Fruit fly (Drosophila melanogaster): ENCODE results near the gene BG642312.

BG642312 gene

dm6 chr3L:6188995-6189927, 43.9 kb downstream of the BG642312 start, which contains the start of the genes D19A and CG7386 (continued):
- TF ChIP-seq gsb-n (tag; optimal IDR thresholded peaks at IDR 0.05) (peak; percentile 51), CG8765 (GFP tag; IDR thresholded peaks at IDR 0.05) (no peak), tll (GFP tag; optimal IDR thresholded peaks at IDR 0.05) (no peak), CG16779 (GFP tag; IDR thresholded peaks at IDR 0.05) (0 out of 2 replicates have a peak, but pooled peaks have one; percentile 20), CG1602 (GFP tag; optimal IDR thresholded peaks at IDR 0.05) (no peak), CG3281 (GFP tag; optimal IDR thresholded peaks at IDR 0.05) (peak; percentile 38), CG1529 (GFP tag; optimal IDR thresholded peaks at IDR 0.05) (no peak), CG14965 (GFP tag; optimal IDR thresholded peaks at IDR 0.05; ENCODE audit: borderline replicate concordance) (no peak), CG1832 (GFP tag; optimal IDR thresholded peaks at IDR 0.05) (no peak)

- TF ChIP-seq CG13424 (tag; optimal IDR thresholded peaks at IDR 0.05) (peak; percentile 87), Dek (tag; optimal IDR thresholded peaks at IDR 0.05) (peak; percentile 90), bab2 (GFP tag; optimal IDR thresholded peaks at IDR 0.05) (peak; percentile 91), nmo (GFP tag; optimal IDR thresholded peaks at IDR 0.05) (peak; percentile 78), pb (GFP tag; optimal IDR thresholded peaks at IDR 0.05) (peak; percentile 80), CG1647 (GFP tag; optimal IDR thresholded peaks at IDR 0.05) (peak; percentile 83), slou (GFP tag; optimal IDR thresholded peaks at IDR 0.05) (peak; percentile 59), mld (GFP tag; IDR thresholded peaks at IDR 0.05; ENCODE audit: partially characterized antibody) (no peak), insv (GFP tag; optimal IDR thresholded peaks at IDR 0.05) (peak in 1 of 2 experiments; percentile 69), hbn (GFP tag; IDR thresholded peaks at IDR 0.05; ENCODE audit: partially characterized antibody) (peak; percentile 45; the same call in 1 of the 2 replicates), CG8281 (tag; optimal IDR thresholded peaks at IDR 0.05) (peak; percentile 61), Abd-B (GFP tag; optimal IDR thresholded peaks at IDR 0.05) (peak; percentile 65), CG12104 (GFP tag; optimal IDR thresholded peaks at IDR 0.05) (peak; percentile 74), p53 (GFP tag; optimal IDR thresholded peaks at IDR 0.05) (peak; percentile 81), sens-2 (GFP tag; IDR thresholded peaks at IDR 0.05) (peak; percentile 64), bcd (GFP tag; optimal IDR thresholded peaks at IDR 0.05) (peak; percentile 89), Dip2 (GFP tag; IDR thresholded peaks at IDR 0.05) (no peak), CG10274 (GFP tag; optimal IDR thresholded peaks at IDR 0.05) (peak; percentile 80), tgo (GFP tag; IDR thresholded peaks at IDR 0.05) (peak; percentile 92), CG2889 (GFP tag; IDR thresholded peaks at IDR 0.05) (peak; percentile 88), CG31441 (GFP tag; IDR thresholded peaks at IDR 0.05) (peak; percentile 79), CG1529 (GFP tag; optimal IDR thresholded peaks at IDR 0.05) (peak; percentile 72), CG14710 (tag; optimal IDR thresholded peaks at IDR 0.05) (peak; percentile 74), ssp (GFP tag; IDR thresholded peaks at IDR 0.05) (peak; percentile 60), CG7928 (GFP tag; optimal IDR thresholded peaks at IDR 0.05) (peak; percentile 61), CG16815 (GFP tag; optimal IDR thresholded peaks at IDR 0.05) (peak; percentile 74), luna (GFP tag; optimal IDR thresholded peaks at IDR 0.05) (peak; percentile 11), Sox102F (GFP tag; optimal IDR thresholded peaks at IDR 0.05) (peak; percentile 89), CG1602 (GFP tag; optimal IDR thresholded peaks at IDR 0.05) (peak; percentile 88), CG9215 (GFP tag; IDR thresholded peaks at IDR 0.05) (peak; percentile 81), tup (GFP tag; optimal IDR thresholded peaks at IDR 0.05) (peak; percentile 84), CG8388 (GFP tag; optimal IDR thresholded peaks at IDR 0.05) (peak; percentile 79), CG8944 (GFP tag; optimal IDR thresholded peaks at IDR 0.05) (peak; percentile 88), seq (GFP tag; IDR thresholded peaks at IDR 0.05) (peak; percentile 78), CG12219 (GFP tag; optimal IDR thresholded peaks at IDR 0.05) (peak; percentile 84), amos (GFP tag; IDR thresholded peaks at IDR 0.05; ENCODE audit: partially characterized antibody) (peak; percentile 55; the same call in 1 of the 2 replicates), HHEX (GFP tag; optimal IDR thresholded peaks at IDR 0.05) (peak; percentile 84), CG15601 (tag; optimal IDR thresholded peaks at IDR 0.05) (peak; percentile 73)
Measured at dm6 chr3L:6184884-6185438, 48.2 kb downstream of the BG642312 start, which contains the start of the genes D19B and CG43293. Gene D19B (minus strand): TSS chr3L:6184920. Gene CG43293 (plus strand): TSS chr3L:6185189.
